Fruit fly (Drosophila melanogaster) whole organism, pupa: ENCODE measurements around the gene Spindly.

Experiments used
- CG10348 ChIP-seq: fragments of 200-800 bp; sonication (Bioruptor generic); IDR thresholded peaks from 2 replicates; pipeline ENCODE4 v1.3.6; 2022; ENCODE audit warnings: missing biosample characterization, missing genetic modification characterization
- CG12605 ChIP-seq: fragments of 200-800 bp; sonication (Bioruptor generic); IDR thresholded peaks from 2 replicates; pipeline ENCODE4 v1.3.6; 2022; ENCODE audit warnings: missing biosample characterization, missing genetic modification characterization
- CG13204 ChIP-seq: fragments of 200-800 bp; sonication (Bioruptor generic); optimal IDR thresholded peaks from 2 replicates; lab custom pipeline; 2018; ENCODE audit warnings: missing biosample characterization, mild to moderate bottlenecking, missing genetic modification characterization, moderate library complexity
- CG14655 ChIP-seq: fragments of 200-800 bp; sonication (Bioruptor generic); optimal IDR thresholded peaks from 3 replicates; lab custom pipeline; 2017; ENCODE audit warnings: mild to moderate bottlenecking, missing biosample characterization, missing genetic modification reagents, missing genetic modification characterization
- CG15710 ChIP-seq: fragments of 200-800 bp; sonication (Bioruptor generic); optimal IDR thresholded peaks from 2 replicates; lab custom pipeline; 2018; ENCODE audit warnings: missing biosample characterization, mild to moderate bottlenecking, missing genetic modification characterization, moderate library complexity
- CG17806 ChIP-seq: fragments of 200-800 bp; sonication (Bioruptor generic); optimal IDR thresholded peaks from 2 replicates; lab custom pipeline; 2018; ENCODE audit warnings: missing biosample characterization, mild to moderate bottlenecking, missing genetic modification characterization, moderate library complexity
- CG32121 ChIP-seq: fragments of 200-800 bp; sonication (Bioruptor generic); IDR thresholded peaks from 2 replicates; pipeline ENCODE4 v1.3.6; 2022; ENCODE audit warnings: missing biosample characterization, missing genetic modification characterization
- CG34367 ChIP-seq: fragments of 200-800 bp; sonication (Bioruptor generic); optimal IDR thresholded peaks from 2 replicates; lab custom pipeline; 2018; ENCODE audit warnings: missing biosample characterization, mild to moderate bottlenecking, missing genetic modification characterization
- CG4496 ChIP-seq: fragments of 200-800 bp; sonication (Bioruptor generic); IDR thresholded peaks from 3 replicates; pipeline ENCODE4 v1.3.6; 2022; ENCODE audit warnings: missing biosample characterization, missing genetic modification characterization
- CG8159 ChIP-seq: fragments of 200-800 bp; sonication (Bioruptor generic); optimal IDR thresholded peaks from 3 replicates; lab custom pipeline; 2018; ENCODE audit warnings: missing biosample characterization, mild to moderate bottlenecking, missing genetic modification characterization, moderate library complexity
- CG8301 ChIP-seq: fragments of 200-800 bp; sonication (Bioruptor generic); optimal IDR thresholded peaks from 2 replicates; lab custom pipeline; 2018; ENCODE audit warnings: missing biosample characterization, mild to moderate bottlenecking, missing genetic modification characterization
- CG9948 ChIP-seq: fragments of 200-800 bp; sonication (Bioruptor generic); optimal IDR thresholded peaks from 2 replicates; lab custom pipeline; 2018; ENCODE audit warnings: missing biosample characterization, mild to moderate bottlenecking, missing genetic modification characterization, moderate library complexity
- D1 ChIP-seq: fragments of 200-800 bp; sonication (Bioruptor generic); optimal IDR thresholded peaks from 2 replicates; lab custom pipeline; 2018; ENCODE audit warnings: missing biosample characterization, mild to moderate bottlenecking, missing genetic modification characterization, moderate library complexity
- EcR ChIP-seq: fragments of 200-800 bp; sonication (Bioruptor generic); optimal IDR thresholded peaks from 3 replicates; lab custom pipeline; 2019; ENCODE audit warnings: missing biosample characterization, missing genetic modification characterization, mild to moderate bottlenecking, moderate library complexity, missing genetic modification reagents
- Ets98B ChIP-seq: fragments of 200-800 bp; sonication (Bioruptor generic); IDR thresholded peaks from 2 replicates; pipeline ENCODE4 v1.3.6; 2022; ENCODE audit warnings: missing biosample characterization, missing genetic modification characterization
- Pif1A ChIP-seq: fragments of 200-800 bp; sonication (Bioruptor generic); optimal IDR thresholded peaks from 3 replicates; lab custom pipeline; 2016; ENCODE audit warnings: missing biosample characterization, missing genetic modification characterization
- Pif1B ChIP-seq: fragments of 200-800 bp; sonication (Bioruptor generic); optimal IDR thresholded peaks from 3 replicates; lab custom pipeline; 2016; ENCODE audit warnings: missing biosample characterization, missing genetic modification characterization
- Snoo ChIP-seq: fragments of 200-800 bp; sonication (Bioruptor generic); optimal IDR thresholded peaks from 3 replicates; lab custom pipeline; 2017; ENCODE audit warnings: missing biosample characterization, mild to moderate bottlenecking, missing genetic modification characterization, inconsistent platforms
- fd96Ca ChIP-seq: fragments of 200-800 bp; sonication (Bioruptor generic); IDR thresholded peaks from 3 replicates; pipeline ENCODE4 v1.3.6; 2022; ENCODE audit warnings: missing biosample characterization, missing genetic modification characterization
- gl ChIP-seq: fragments of 200-800 bp; sonication (Bioruptor generic); optimal IDR thresholded peaks from 2 replicates; lab custom pipeline; 2018; ENCODE audit warnings: missing biosample characterization, mild to moderate bottlenecking, missing genetic modification characterization
- rn ChIP-seq: fragments of 200-800 bp; sonication (Bioruptor generic); IDR thresholded peaks from 2 replicates; pipeline ENCODE4 v1.3.6; 2022; ENCODE audit warnings: missing biosample characterization, missing genetic modification characterization

Gene Spindly

dm6 chr2L:3514569-3515191 lies 15.4 kb downstream of the Spindly start, which contains the start of the genes LeuRS and CG17593:
TSS of gene LeuRS (minus strand) at chr2L:3514656.
TSS of gene CG17593 (plus strand) at chr2L:3514872.
- TF ChIP-seq Pif1B, result no peak
- TF ChIP-seq gl (tag; lab: Kevin White, UChicago), result no peak
- no peak for TF ChIP-seq CG32121 (GFP tag; lab: Robert Waterston, UW)
- no peak for TF ChIP-seq CG12605 (GFP tag; lab: Robert Waterston, UW)
- no peak for TF ChIP-seq CG13204 (GFP tag; lab: Kevin White, UChicago)
- no peak for TF ChIP-seq CG14655 (GFP tag; lab: Kevin White, UChicago)
- no peak for TF ChIP-seq Snoo
- TF ChIP-seq CG4496 (GFP tag; lab: Robert Waterston, UW), result no peak
- TF ChIP-seq CG34367, result no peak
- TF ChIP-seq CG8301 (tag; lab: Kevin White, UChicago), result no peak
- no peak for TF ChIP-seq Pif1A (GFP tag; lab: Kevin White, UChicago)
- TF ChIP-seq rn (GFP tag; lab: Robert Waterston, UW), result no peak
- TF ChIP-seq CG8159 (tag; lab: Kevin White, UChicago), result no peak
- TF ChIP-seq CG9948 (tag; lab: Kevin White, UChicago), result no peak
- no peak for TF ChIP-seq CG15710 (tag; lab: Kevin White, UChicago)
- TF ChIP-seq EcR (GFP tag; lab: Kevin White, UChicago), result no peak
- TF ChIP-seq D1, result no peak
- no peak for TF ChIP-seq CG17806 (tag; lab: Kevin White, UChicago)

DNA sequence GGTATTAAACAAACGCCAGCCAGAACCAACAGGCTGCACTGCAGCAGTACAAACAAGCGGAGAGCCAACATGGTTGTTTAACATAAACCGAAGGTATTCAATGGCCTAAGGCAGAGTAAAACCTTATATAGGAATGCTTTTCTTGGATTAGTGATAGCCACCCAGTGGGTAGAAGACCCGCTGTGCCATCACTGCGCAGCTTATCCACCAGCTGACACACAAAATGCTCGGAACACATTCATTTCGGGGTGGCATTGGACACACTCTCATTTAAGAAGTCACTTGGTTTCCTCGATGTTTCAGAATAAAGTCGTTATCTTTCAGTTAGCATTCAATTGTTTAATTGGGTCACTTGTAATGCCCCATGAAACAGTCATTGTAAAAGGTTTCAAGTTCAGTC lies 20.1 kb downstream of the Spindly start, which contains the start of gene CG31954:
Gene CG31954, minus strand, starts transcription at position 101 of the 400 bp plus-strand sequence.
- no peak for TF ChIP-seq CG15710 (tag; lab: Kevin White, UChicago)
- TF ChIP-seq gl (tag; lab: Kevin White, UChicago), result no peak
- TF ChIP-seq CG8159 (tag; lab: Kevin White, UChicago), result no peak
- TF ChIP-seq Ets98B (GFP tag; lab: Robert Waterston, UW), result no peak
- TF ChIP-seq Pif1A (GFP tag; lab: Kevin White, UChicago), result no peak

dm6 chr2L:3507209-3508164 lies 22.6 kb downstream of the Spindly start, which contains the start of gene tim:
TSS of gene tim (minus strand) at chr2L:3508119.
- TF ChIP-seq CG14655 (GFP tag; lab: Kevin White, UChicago), result no peak
- peak; percentile 41; the same call in 1 of the 3 replicates for TF ChIP-seq fd96Ca (GFP tag; lab: Robert Waterston, UW)
- no peak for TF ChIP-seq CG10348 (GFP tag; lab: Robert Waterston, UW)
- peak; percentile 46; the same call in 2 of the 3 replicates for TF ChIP-seq CG4496 (GFP tag; lab: Robert Waterston, UW)
- TF ChIP-seq CG13204 (GFP tag; lab: Kevin White, UChicago), result no peak

DNA sequence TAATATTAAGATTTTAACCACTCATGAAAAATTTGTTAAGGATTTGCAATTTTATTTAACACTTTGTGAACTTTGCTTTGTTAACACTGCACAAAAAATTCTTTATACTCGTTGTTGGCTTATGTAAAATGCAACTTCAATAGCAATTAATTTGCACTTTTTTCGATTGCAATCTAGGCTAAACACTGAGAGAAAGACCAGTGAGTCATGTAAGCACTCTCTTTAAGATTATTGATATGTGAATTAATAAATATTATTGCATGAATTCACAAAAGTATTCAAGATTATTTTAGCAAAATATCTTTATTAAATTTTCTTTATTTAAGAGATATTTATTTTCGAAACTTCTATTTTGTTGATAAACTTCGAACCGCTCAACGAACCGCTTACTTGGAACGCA lies 23.3 kb downstream of the Spindly start:
- TF ChIP-seq Ets98B (GFP tag; lab: Robert Waterston, UW), result 0 out of 2 replicates have a peak, but pooled peaks have one; percentile 36
- TF ChIP-seq CG14655 (GFP tag; lab: Kevin White, UChicago), result no peak
- TF ChIP-seq gl (tag; lab: Kevin White, UChicago), result no peak

DNA sequence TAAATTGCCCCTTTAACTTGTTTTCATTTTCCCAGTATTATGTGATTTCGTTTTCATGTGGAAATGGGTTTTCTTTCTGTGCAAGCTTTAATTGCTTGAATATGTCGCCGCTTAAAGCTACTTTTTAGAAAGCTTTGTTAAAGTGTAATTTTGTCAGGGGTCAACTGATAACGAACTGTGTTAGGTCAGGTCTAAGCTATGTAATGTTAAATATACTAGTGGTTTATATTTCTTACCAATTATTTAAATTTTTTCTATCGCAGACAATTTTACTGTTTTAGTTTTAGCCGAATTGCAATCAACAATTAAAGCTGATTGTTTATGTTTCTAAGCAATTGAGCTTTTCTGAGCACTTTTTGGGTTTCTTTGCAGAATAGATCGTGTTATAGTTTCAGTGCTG lies 23.8 kb downstream of the Spindly start:
- no peak for TF ChIP-seq CG12605 (GFP tag; lab: Robert Waterston, UW)
- TF ChIP-seq CG14655 (GFP tag; lab: Kevin White, UChicago), result no peak
- TF ChIP-seq CG9948 (tag; lab: Kevin White, UChicago), result no peak
- TF ChIP-seq D1, result no peak
- TF ChIP-seq Pif1A (GFP tag; lab: Kevin White, UChicago), result no peak
- TF ChIP-seq CG10348 (GFP tag; lab: Robert Waterston, UW), result no peak
- TF ChIP-seq Ets98B (GFP tag; lab: Robert Waterston, UW), result no peak
- no peak for TF ChIP-seq fd96Ca (GFP tag; lab: Robert Waterston, UW)
- no peak for TF ChIP-seq CG32121 (GFP tag; lab: Robert Waterston, UW)
- no peak for TF ChIP-seq CG17806 (tag; lab: Kevin White, UChicago)
- no peak for TF ChIP-seq CG4496 (GFP tag; lab: Robert Waterston, UW)
- TF ChIP-seq Pif1B, result no peak
- TF ChIP-seq CG34367, result no peak
- no peak for TF ChIP-seq CG13204 (GFP tag; lab: Kevin White, UChicago)
- TF ChIP-seq EcR (GFP tag; lab: Kevin White, UChicago), result no peak

DNA sequence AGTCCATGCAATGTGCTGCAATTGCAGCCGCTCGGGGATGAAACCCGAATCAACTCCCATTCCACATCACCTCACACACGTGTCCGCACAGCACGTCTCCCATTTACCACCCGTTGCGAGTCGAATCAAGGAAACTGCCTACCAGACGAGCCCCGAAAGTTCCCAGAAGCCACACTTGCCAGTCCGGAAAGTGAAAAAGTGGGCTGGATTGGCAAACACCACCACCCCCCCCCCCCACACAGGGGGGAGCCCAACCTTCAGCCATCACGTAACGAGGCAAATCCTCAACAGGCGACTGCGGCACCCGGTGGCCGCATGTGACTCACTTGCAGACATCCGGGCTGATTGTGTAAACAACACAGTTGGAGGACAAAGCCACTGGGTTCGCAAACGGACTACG lies 25.3 kb downstream of the Spindly start:
- TF ChIP-seq D1 (no peak), fd96Ca (GFP tag; lab: Robert Waterston, UW) (no peak), Pif1A (GFP tag; lab: Kevin White, UChicago) (no peak), Pif1B (no peak), CG14655 (GFP tag; lab: Kevin White, UChicago) (no peak), CG32121 (GFP tag; lab: Robert Waterston, UW) (no peak), CG8159 (tag; lab: Kevin White, UChicago) (no peak), CG8301 (tag; lab: Kevin White, UChicago) (no peak), EcR (GFP tag; lab: Kevin White, UChicago) (no peak), CG17806 (tag; lab: Kevin White, UChicago) (no peak), CG10348 (GFP tag; lab: Robert Waterston, UW) (no peak)
